Fruit fly (Drosophila melanogaster) whole organism, embryonic: ENCODE results near the gene CG33268.
A peak's percentile ranks its signal among the peaks of the same experiment; 100 is the strongest.

Experiments
- Abd-B ChIP-seq: fragments of 200-800 bp; sonication (Bioruptor generic); optimal IDR thresholded peaks from 2 replicates; lab custom pipeline; 2018; ENCODE audit warnings: missing biosample characterization, mild to moderate bottlenecking, missing genetic modification characterization, moderate library complexity
- Adf1 ChIP-seq: fragments of 200-800 bp; sonication (Bioruptor generic); IDR thresholded peaks from 2 replicates; pipeline ENCODE4 v1.3.6; 2022; ENCODE audit warnings: missing biosample characterization, missing genetic modification characterization
- Aef1 ChIP-seq: fragments of 200-800 bp; sonication (Bioruptor generic); IDR thresholded peaks from 3 replicates; pipeline ENCODE4 v1.3.6; 2022; ENCODE audit warnings: missing biosample characterization, missing genetic modification characterization
- B-H1 ChIP-seq: fragments of 200-800 bp; sonication (Bioruptor generic); IDR thresholded peaks from 3 replicates; pipeline ENCODE4 v1.3.6; 2022; ENCODE audit warnings: missing biosample characterization, missing genetic modification characterization
- CG10321 ChIP-seq: fragments of 200-800 bp; sonication (Bioruptor generic); IDR thresholded peaks from 2 replicates; pipeline ENCODE4 v1.3.6; 2022; ENCODE audit warnings: missing biosample characterization, missing genetic modification characterization
- CG10959 ChIP-seq: fragments of 200-800 bp; sonication (Bioruptor generic); IDR thresholded peaks from 2 replicates; pipeline ENCODE4 v1.3.6; 2022; ENCODE audit warnings: missing biosample characterization, missing genetic modification characterization
- CG12071 ChIP-seq: fragments of 200-800 bp; sonication (Bioruptor generic); optimal IDR thresholded peaks from 3 replicates; lab custom pipeline; 2018; ENCODE audit warnings: missing biosample characterization, mild to moderate bottlenecking, missing genetic modification characterization
- CG1233 ChIP-seq: fragments of 200-800 bp; sonication (Bioruptor generic); optimal IDR thresholded peaks from 4 replicates; lab custom pipeline; 2018; ENCODE audit warnings: missing biosample characterization, mild to moderate bottlenecking, missing genetic modification characterization
- CG12659 ChIP-seq: fragments of 200-800 bp; sonication (Bioruptor generic); optimal IDR thresholded peaks from 3 replicates; lab custom pipeline; 2017; ENCODE audit warnings: mild to moderate bottlenecking, missing biosample characterization, missing genetic modification reagents, missing genetic modification characterization
- CG13894 ChIP-seq: fragments of 200-800 bp; sonication (Bioruptor generic); optimal IDR thresholded peaks from 3 replicates; lab custom pipeline; 2018; ENCODE audit warnings: missing biosample characterization, mild to moderate bottlenecking, missing genetic modification characterization, moderate library complexity
- CG15269 ChIP-seq: fragments of 200-800 bp; sonication (Bioruptor generic); optimal IDR thresholded peaks from 2 replicates; lab custom pipeline; 2018; ENCODE audit warnings: missing biosample characterization, mild to moderate bottlenecking, missing genetic modification characterization, moderate library complexity
- CG16863 ChIP-seq: fragments of 200-800 bp; sonication (Bioruptor generic); optimal IDR thresholded peaks from 3 replicates; lab custom pipeline; 2016; ENCODE audit warnings: missing biosample characterization, missing genetic modification characterization
- CG1832 ChIP-seq: fragments of 200-800 bp; sonication (Bioruptor generic); optimal IDR thresholded peaks from 2 replicates; lab custom pipeline; 2017; ENCODE audit warnings: missing biosample characterization, mild to moderate bottlenecking, missing genetic modification characterization, inconsistent platforms
- CG3995 ChIP-seq: fragments of 200-800 bp; sonication (Bioruptor generic); optimal IDR thresholded peaks from 3 replicates; lab custom pipeline; 2016; ENCODE audit warnings: missing biosample characterization, missing genetic modification characterization
- CG6272 ChIP-seq: fragments of 200-800 bp; sonication (Bioruptor generic); IDR thresholded peaks from 2 replicates; pipeline ENCODE4 v1.3.6; 2022; ENCODE audit warnings: missing biosample characterization, missing genetic modification characterization
- D ChIP-seq, 2 experiments: fragments of 200-800 bp in 1 of 2; fragments of >200 bp in 1 of 2; sonication (Bioruptor generic) in 1 of 2; optimal IDR thresholded peaks; 2 replicates in 1 of 2; 3 replicates in 1 of 2; lab custom pipeline; 2017; ENCODE audit warnings: mild to moderate bottlenecking in 1 of 2, missing biosample characterization in 1 of 2, missing genetic modification characterization in 1 of 2, missing genetic modification reagents in 1 of 2
- Deaf1 ChIP-seq: fragments of 200-800 bp; optimal IDR thresholded peaks from 3 replicates; lab custom pipeline; 2019; ENCODE audit warnings: missing biosample characterization, mild to moderate bottlenecking, missing genetic modification characterization, moderate library complexity
- Dfd ChIP-seq, 2 experiments: fragments of >200 bp; optimal IDR thresholded peaks; 2 replicates each; lab custom pipeline; 2017; ENCODE audit warnings: missing biosample characterization in 2 of 2, missing genetic modification characterization in 2 of 2
- HLH3B ChIP-seq: fragments of 200-800 bp; sonication (Bioruptor generic); IDR thresholded peaks from 2 replicates; pipeline ENCODE4 v1.3.6; 2022; ENCODE audit warnings: missing biosample characterization, missing genetic modification characterization
- HLH4C ChIP-seq: fragments of 200-800 bp; sonication (Bioruptor generic); IDR thresholded peaks from 3 replicates; pipeline ENCODE4 v1.3.6; 2022; ENCODE audit warnings: missing biosample characterization, missing genetic modification characterization; ENCODE audit not compliant: partially characterized antibody
- Hr78 ChIP-seq, 2 experiments: fragments of 200-800 bp in 1 of 2; fragments of >200 bp in 1 of 2; sonication (Bioruptor generic) in 1 of 2; optimal IDR thresholded peaks; 2 replicates each; lab custom pipeline; 2017 to 2019; ENCODE audit warnings: missing biosample characterization in 2 of 2, missing genetic modification characterization in 2 of 2, mild to moderate bottlenecking in 1 of 2, moderate library complexity in 1 of 2
- Jarid2 ChIP-seq: fragments of 200-800 bp; sonication (Bioruptor generic); optimal IDR thresholded peaks from 3 replicates; lab custom pipeline; 2017; ENCODE audit warnings: mild to moderate bottlenecking, missing biosample characterization, missing genetic modification reagents, missing genetic modification characterization
- Mad ChIP-seq: fragments of 200-800 bp; sonication (Bioruptor generic); optimal IDR thresholded peaks from 2 replicates; lab custom pipeline; 2016; ENCODE audit warnings: missing biosample characterization, missing genetic modification characterization
- Myb ChIP-seq: fragments of 200-800 bp; sonication (Bioruptor generic); optimal IDR thresholded peaks from 2 replicates; lab custom pipeline; 2016; ENCODE audit warnings: missing biosample characterization, missing genetic modification characterization
- Neu2 ChIP-seq: fragments of 200-800 bp; sonication (Bioruptor generic); optimal IDR thresholded peaks from 3 replicates; lab custom pipeline; 2016; ENCODE audit warnings: missing biosample characterization, missing genetic modification characterization, borderline replicate concordance
- Opbp ChIP-seq: fragments of 200-800 bp; sonication (Bioruptor generic); IDR thresholded peaks from 3 replicates; pipeline ENCODE4 v1.3.6; 2022; ENCODE audit warnings: missing biosample characterization, missing genetic modification characterization; ENCODE audit not compliant: partially characterized antibody
- Rx ChIP-seq: fragments of 200-800 bp; sonication (Bioruptor generic); IDR thresholded peaks from 2 replicates; pipeline ENCODE4 v1.3.6; 2022; ENCODE audit warnings: missing biosample characterization, missing genetic modification characterization
- Sry-β ChIP-seq: fragments of 200-800 bp; sonication (Bioruptor generic); optimal IDR thresholded peaks from 2 replicates; lab custom pipeline; 2018; ENCODE audit warnings: missing biosample characterization, mild to moderate bottlenecking, missing genetic modification characterization, moderate library complexity
- YL-1 ChIP-seq: fragments of 200-800 bp; sonication (Bioruptor generic); optimal IDR thresholded peaks from 3 replicates; lab custom pipeline; 2017; ENCODE audit warnings: missing biosample characterization, mild to moderate bottlenecking, missing genetic modification characterization
- corto ChIP-seq: fragments of 200-800 bp; sonication (Bioruptor generic); optimal IDR thresholded peaks from 2 replicates; lab custom pipeline; 2016; ENCODE audit warnings: missing biosample characterization, mild to moderate bottlenecking, missing genetic modification characterization, moderate library complexity
- crol ChIP-seq: fragments of 200-800 bp; sonication (Bioruptor generic); IDR thresholded peaks from 2 replicates; pipeline ENCODE4 v1.3.6; 2022; ENCODE audit warnings: missing biosample characterization, missing genetic modification characterization
- dati ChIP-seq: fragments of 200-800 bp; sonication (Bioruptor generic); IDR thresholded peaks from 2 replicates; pipeline ENCODE4 v1.3.6; 2022; ENCODE audit warnings: missing biosample characterization, missing genetic modification characterization
- dpn ChIP-seq, 2 experiments: fragments of 200-800 bp; sonication (Bioruptor generic); optimal IDR thresholded peaks; 3 replicates each; lab custom pipeline; 2016; ENCODE audit warnings: missing biosample characterization in 2 of 2, missing genetic modification characterization in 2 of 2
- en ChIP-seq: fragments of 200-800 bp; sonication (Bioruptor generic); optimal IDR thresholded peaks from 2 replicates; lab custom pipeline; 2016; ENCODE audit warnings: missing biosample characterization, missing genetic modification characterization
- gcm2 ChIP-seq: fragments of 200-800 bp; sonication (Bioruptor generic); optimal IDR thresholded peaks from 2 replicates; lab custom pipeline; 2016; ENCODE audit warnings: missing biosample characterization, missing genetic modification characterization
- gfzf ChIP-seq: fragments of 200-800 bp; sonication (Bioruptor generic); optimal IDR thresholded peaks from 2 replicates; lab custom pipeline; 2016; ENCODE audit warnings: missing biosample characterization, mild to moderate bottlenecking, missing genetic modification characterization, moderate library complexity
- ham ChIP-seq: fragments of 200-800 bp; sonication (Bioruptor generic); IDR thresholded peaks from 2 replicates; pipeline ENCODE4 v1.3.6; 2022; ENCODE audit warnings: missing biosample characterization, missing genetic modification characterization
- insv ChIP-seq, 2 experiments: fragments of 200-800 bp; sonication (Bioruptor generic); optimal IDR thresholded peaks; 3 replicates each; lab custom pipeline; 2016 to 2018; ENCODE audit warnings: missing biosample characterization in 2 of 2, missing genetic modification characterization in 2 of 2
- nom ChIP-seq: fragments of 200-800 bp; sonication (Bioruptor generic); optimal IDR thresholded peaks from 2 replicates; lab custom pipeline; 2017; ENCODE audit warnings: missing biosample characterization, missing genetic modification characterization, mild to moderate bottlenecking, moderate library complexity, missing genetic modification reagents
- onecut ChIP-seq: fragments of 200-800 bp; sonication (Bioruptor generic); IDR thresholded peaks from 2 replicates; pipeline ENCODE4 v1.3.6; 2022; ENCODE audit warnings: missing biosample characterization, missing genetic modification characterization
- rib ChIP-seq: fragments of 200-800 bp; sonication (Bioruptor generic); IDR thresholded peaks from 2 replicates; pipeline ENCODE4 v1.3.6; 2022; ENCODE audit warnings: missing biosample characterization, missing genetic modification characterization
- schlank ChIP-seq: fragments of 200-800 bp; sonication (Bioruptor generic); optimal IDR thresholded peaks from 2 replicates; lab custom pipeline; 2018; ENCODE audit warnings: missing biosample characterization, mild to moderate bottlenecking, missing genetic modification characterization
- sens ChIP-seq: fragments of 200-800 bp; sonication (Bioruptor generic); peaks from one replicate; lab custom pipeline; 2016; ENCODE audit warnings: missing biosample characterization, missing genetic modification characterization
- slou ChIP-seq: fragments of 200-800 bp; sonication (Bioruptor generic); optimal IDR thresholded peaks from 3 replicates; lab custom pipeline; 2016; ENCODE audit warnings: missing biosample characterization, missing genetic modification characterization
- sqz ChIP-seq: fragments of 200-800 bp; sonication (Bioruptor generic); optimal IDR thresholded peaks from 3 replicates; lab custom pipeline; 2018; ENCODE audit warnings: missing biosample characterization, mild to moderate bottlenecking, missing genetic modification characterization
- vnd ChIP-seq: fragments of 200-800 bp; sonication (Bioruptor generic); IDR thresholded peaks from 3 replicates; pipeline ENCODE4 v1.3.6; 2022; ENCODE audit warnings: missing biosample characterization, missing genetic modification characterization; ENCODE audit not compliant: partially characterized antibody

The CG33268 gene

dm6 chr3L:11609153-11609809 is 18.2 kb upstream of the CG33268 start, which contains the start of gene Duba (continued):
- TF ChIP-seq Jarid2 (GFP tag; lab: Kevin White, UChicago) (no peak), schlank (tag; lab: Kevin White, UChicago) (no peak), CG12659 (peak; percentile 39), slou (GFP tag; lab: Kevin White, UChicago) (no peak), YL-1 (GFP tag; lab: Kevin White, UChicago) (peak; percentile 8), sens (GFP tag; lab: Kevin White, UChicago) (peak; percentile 87), Abd-B (GFP tag; lab: Kevin White, UChicago) (peak; percentile 47), Dfd (GFP tag; optimal IDR thresholded peaks at IDR 0.05; lab: Kevin White, UChicago) (peak in 1 of 2 experiments; percentile 31), gfzf (GFP tag; lab: Kevin White, UChicago) (peak; percentile 86)

dm6 chr3L:11604227-11604626 is 13.2 kb upstream of the CG33268 start:
- TF ChIP-seq Adf1 (GFP tag; lab: Robert Waterston, UW) (no peak), Dfd (GFP tag; optimal IDR thresholded peaks at IDR 0.05; lab: Kevin White, UChicago) (peak in 1 of 2 experiments; percentile 83)

- TF ChIP-seq HLH4C, result no peak
- no peak for TF ChIP-seq insv (GFP tag; optimal IDR thresholded peaks at IDR 0.05; lab: Kevin White, UChicago)
- no peak for TF ChIP-seq CG3995 (GFP tag; lab: Kevin White, UChicago)
- no peak for TF ChIP-seq CG1233 (GFP tag; lab: Kevin White, UChicago)
- TF ChIP-seq onecut (GFP tag; lab: Robert Waterston, UW), result peak; percentile 34; the same call in 1 of the 2 replicates
- peak; percentile 4 for TF ChIP-seq CG12071
- TF ChIP-seq ham, result no peak
- TF ChIP-seq CG1832, result peak; percentile 12
- no peak for TF ChIP-seq Hr78 (GFP tag; optimal IDR thresholded peaks at IDR 0.05; lab: Kevin White, UChicago)
- TF ChIP-seq D (optimal IDR thresholded peaks at IDR 0.05; lab: Kevin White, UChicago), result no peak
- TF ChIP-seq D (GFP tag; optimal IDR thresholded peaks at IDR 0.05; lab: Kevin White, UChicago), result no peak
- TF ChIP-seq Mad, result no peak
- no peak for TF ChIP-seq CG16863 (GFP tag; lab: Kevin White, UChicago)
- peak; percentile 56 for TF ChIP-seq Deaf1 (tag; lab: Kevin White, UChicago)
- peak; percentile 36 for TF ChIP-seq CG13894 (tag; lab: Kevin White, UChicago)
- TF ChIP-seq gcm2, result no peak
- no peak for TF ChIP-seq B-H1
- no peak for TF ChIP-seq en (GFP tag; lab: Kevin White, UChicago)
- no peak for TF ChIP-seq vnd (GFP tag; lab: Robert Waterston, UW)
- no peak for TF ChIP-seq dpn (GFP tag; optimal IDR thresholded peaks at IDR 0.05; lab: Kevin White, UChicago)
Measured at dm6 chr3L:11602040-11602439, 11.0 kb upstream of the CG33268 start.

dm6 chr3L:11601133-11601532 is 10.1 kb upstream of the CG33268 start:
- TF ChIP-seq HLH3B (no peak), corto (GFP tag; lab: Kevin White, UChicago) (no peak), Rx (no peak), crol (peak; percentile 82), Sry-β (GFP tag; lab: Kevin White, UChicago) (no peak), Opbp (GFP tag; lab: Robert Waterston, UW) (0 out of 3 replicates have a peak, but pooled peaks have one; percentile 31), CG10959 (GFP tag; lab: Robert Waterston, UW) (no peak), dati (GFP tag; lab: Robert Waterston, UW) (no peak), Myb (GFP tag; lab: Kevin White, UChicago) (no peak), rib (no peak), CG6272 (peak; percentile 31; the same call in 1 of the 2 replicates), nom (no peak), CG15269 (no peak), CG10321 (GFP tag; lab: Robert Waterston, UW) (no peak), Aef1 (GFP tag; lab: Robert Waterston, UW) (no peak), sqz (GFP tag; lab: Kevin White, UChicago) (no peak), Neu2 (no peak)
